Worm (Caenorhabditis elegans): ENCODE measurements around the gene T26E4.10.
"Not testable (repeated sequence)": the region's sequence is repeated elsewhere in the genome, so short reads cannot be mapped to it uniquely, and the experiment has no call there.

T26E4.10 gene

ce11 chrV:15750130-15750529 lies 47.9 kb downstream of the T26E4.10 start, which contains the start of gene str-6:
str-6 (minus strand) TSS chrV:15750230.
- TF ChIP-seq jun-1 (tag; optimal IDR thresholded peaks at IDR 0.05) (no peak), pha-4 (tag; optimal IDR thresholded peaks at IDR 0.05) (no peak), mml-1 (tag; optimal IDR thresholded peaks at IDR 0.05) (no peak), ztf-11 (tag; optimal IDR thresholded peaks at IDR 0.05) (no peak), ceh-28 (tag; optimal IDR thresholded peaks at IDR 0.05) (no peak), aly-2 (tag; optimal IDR thresholded peaks at IDR 0.05) (no peak), ama-1 (optimal IDR thresholded peaks at IDR 0.05) (no peak), eor-1 (tag; optimal IDR thresholded peaks at IDR 0.05) (no peak), sea-2 (GFP tag; optimal IDR thresholded peaks at IDR 0.05) (no peak), pqm-1 (tag; optimal IDR thresholded peaks at IDR 0.05) (no peak), lsy-12 (tag; optimal IDR thresholded peaks at IDR 0.05) (no peak)

ce11 chrV:15748343-15748742 lies 49.7 kb downstream of the T26E4.10 start, which contains the start of gene T23D5.8:
T23D5.8 (minus strand) TSS chrV:15748443.
- not testable (repeated sequence) for TF ChIP-seq pha-4, elt-1, skn-1 (tag; optimal IDR thresholded peaks at IDR 0.05)

Measured in whole organism, L3 larva.